Fruit fly (Drosophila melanogaster): ENCODE measurements around the gene CG43091.

The CG43091 gene

DNA sequence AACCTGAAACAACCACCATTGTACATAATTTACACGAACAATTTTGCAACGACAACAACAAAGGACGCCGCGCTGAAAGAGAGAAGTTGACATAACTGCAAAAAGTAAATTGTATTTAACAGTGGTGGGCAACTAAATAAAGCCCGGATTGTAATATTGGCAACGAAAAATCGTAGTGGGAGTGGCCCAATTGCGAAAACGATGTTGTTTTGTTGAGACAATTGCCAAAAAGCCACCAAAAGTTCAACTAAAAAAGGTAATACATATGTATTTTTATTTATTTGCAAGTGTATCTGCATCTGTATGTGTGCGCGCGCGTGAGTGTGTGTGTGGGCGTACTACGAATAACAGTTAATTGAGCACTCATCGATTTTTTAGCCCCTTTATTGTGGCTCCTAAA, 17.4 kb downstream of the CG43091 start (continued):
- no peak for TF ChIP-seq gsb (GFP tag; IDR thresholded peaks at IDR 0.05)
- TF ChIP-seq CG9215 (GFP tag; IDR thresholded peaks at IDR 0.05): no peak
- TF ChIP-seq Dip3 (GFP tag; optimal IDR thresholded peaks at IDR 0.05): no peak
- no peak for TF ChIP-seq Fer1 (GFP tag; optimal IDR thresholded peaks at IDR 0.05)
- peak; percentile 2 for TF ChIP-seq unpg (GFP tag; optimal IDR thresholded peaks at IDR 0.05)
- 0 out of 2 replicates have a peak, but pooled peaks have one; percentile 28 for TF ChIP-seq Drgx (GFP tag; IDR thresholded peaks at IDR 0.05)
- no peak for TF ChIP-seq chn (GFP tag; optimal IDR thresholded peaks at IDR 0.05)
- no peak for TF ChIP-seq E2f1 (GFP tag; IDR thresholded peaks at IDR 0.05)
- no peak for TF ChIP-seq CG9437 (GFP tag; optimal IDR thresholded peaks at IDR 0.05)
- TF ChIP-seq NC2β (GFP tag; optimal IDR thresholded peaks at IDR 0.05): no peak
- TF ChIP-seq so (GFP tag; IDR thresholded peaks at IDR 0.05): no peak
- TF ChIP-seq vvl (GFP tag; IDR thresholded peaks at IDR 0.05): no peak
- TF ChIP-seq Xrp1 (GFP tag; IDR thresholded peaks at IDR 0.05): 0 out of 2 replicates have a peak, but pooled peaks have one; percentile 19
- TF ChIP-seq usp (GFP tag; optimal IDR thresholded peaks at IDR 0.05): no peak
- no peak for TF ChIP-seq CG15514 (GFP tag; optimal IDR thresholded peaks at IDR 0.05)
- TF ChIP-seq cad (GFP tag; optimal IDR thresholded peaks at IDR 0.05): no peak
- no peak for TF ChIP-seq hkb (optimal IDR thresholded peaks at IDR 0.05)
- peak; percentile 35; the same call in 1 of the 2 replicates for TF ChIP-seq hkb (GFP tag; IDR thresholded peaks at IDR 0.05)
- TF ChIP-seq odd (GFP tag; optimal IDR thresholded peaks at IDR 0.05): no peak
- peak; percentile 49; the same call in 1 of the 2 replicates for TF ChIP-seq onecut (GFP tag; IDR thresholded peaks at IDR 0.05)
- TF ChIP-seq corto (GFP tag; optimal IDR thresholded peaks at IDR 0.05): no peak
- no peak for TF ChIP-seq nerfin-2 (GFP tag; IDR thresholded peaks at IDR 0.05; ENCODE audit: partially characterized antibody)
- TF ChIP-seq Med (GFP tag): peak; percentile 75
- no peak for TF ChIP-seq CG18011 (GFP tag; optimal IDR thresholded peaks at IDR 0.05)
- TF ChIP-seq stwl (tag; optimal IDR thresholded peaks at IDR 0.05): no peak
- TF ChIP-seq CG13287 (GFP tag; IDR thresholded peaks at IDR 0.05; ENCODE audit: partially characterized antibody): no peak
- TF ChIP-seq Hr78 (GFP tag; optimal IDR thresholded peaks at IDR 0.05): no peak
- no peak for TF ChIP-seq MTF-1 (GFP tag; optimal IDR thresholded peaks at IDR 0.05; ENCODE audit: borderline replicate concordance)
- TF ChIP-seq HmgZ (tag; optimal IDR thresholded peaks at IDR 0.05): no peak
- no peak for TF ChIP-seq CoRest (tag; optimal IDR thresholded peaks at IDR 0.05)
- no peak for TF ChIP-seq maf-S (GFP tag; optimal IDR thresholded peaks at IDR 0.05)
- no peak for TF ChIP-seq CG3995 (GFP tag; optimal IDR thresholded peaks at IDR 0.05)
- no peak for TF ChIP-seq bowl (GFP tag; IDR thresholded peaks at IDR 0.05)
- TF ChIP-seq pan (optimal IDR thresholded peaks at IDR 0.05): no peak
- TF ChIP-seq pan (GFP tag; optimal IDR thresholded peaks at IDR 0.05 in 1 of 2, IDR thresholded peaks at IDR 0.05 in 1 of 2): peak in 1 of 2 experiments; percentile 6
- TF ChIP-seq trh (GFP tag; optimal IDR thresholded peaks at IDR 0.05): no peak
- TF ChIP-seq Fer2 (tag; optimal IDR thresholded peaks at IDR 0.05): no peak
- TF ChIP-seq CG32767 (GFP tag; IDR thresholded peaks at IDR 0.05): no peak
- TF ChIP-seq disco-r (GFP tag; optimal IDR thresholded peaks at IDR 0.05): no peak
- TF ChIP-seq ranshi (GFP tag; IDR thresholded peaks at IDR 0.05): no peak
- TF ChIP-seq sug (tag; optimal IDR thresholded peaks at IDR 0.05): no peak
- no peak for TF ChIP-seq CG7372 (GFP tag; IDR thresholded peaks at IDR 0.05)
- TF ChIP-seq CG11696 (GFP tag; IDR thresholded peaks at IDR 0.05): peak; percentile 57
- no peak for TF ChIP-seq Sry-β (GFP tag; optimal IDR thresholded peaks at IDR 0.05)
- TF ChIP-seq Eip74EF (GFP tag; optimal IDR thresholded peaks at IDR 0.05): no peak
- TF ChIP-seq Fer3 (tag; optimal IDR thresholded peaks at IDR 0.05): no peak
- no peak for TF ChIP-seq CG2129 (GFP tag; IDR thresholded peaks at IDR 0.05; ENCODE audit: partially characterized antibody)
- TF ChIP-seq vfl (GFP tag; optimal IDR thresholded peaks at IDR 0.05): no peak
- TF ChIP-seq mirr (GFP tag; optimal IDR thresholded peaks at IDR 0.05): no peak
- TF ChIP-seq bcd (GFP tag; optimal IDR thresholded peaks at IDR 0.05): no peak
- no peak for TF ChIP-seq CG14050 (GFP tag; IDR thresholded peaks at IDR 0.05)

Data from whole organism, embryonic.